Worm (Caenorhabditis elegans): ENCODE results near the gene nspa-2.

DNA sequence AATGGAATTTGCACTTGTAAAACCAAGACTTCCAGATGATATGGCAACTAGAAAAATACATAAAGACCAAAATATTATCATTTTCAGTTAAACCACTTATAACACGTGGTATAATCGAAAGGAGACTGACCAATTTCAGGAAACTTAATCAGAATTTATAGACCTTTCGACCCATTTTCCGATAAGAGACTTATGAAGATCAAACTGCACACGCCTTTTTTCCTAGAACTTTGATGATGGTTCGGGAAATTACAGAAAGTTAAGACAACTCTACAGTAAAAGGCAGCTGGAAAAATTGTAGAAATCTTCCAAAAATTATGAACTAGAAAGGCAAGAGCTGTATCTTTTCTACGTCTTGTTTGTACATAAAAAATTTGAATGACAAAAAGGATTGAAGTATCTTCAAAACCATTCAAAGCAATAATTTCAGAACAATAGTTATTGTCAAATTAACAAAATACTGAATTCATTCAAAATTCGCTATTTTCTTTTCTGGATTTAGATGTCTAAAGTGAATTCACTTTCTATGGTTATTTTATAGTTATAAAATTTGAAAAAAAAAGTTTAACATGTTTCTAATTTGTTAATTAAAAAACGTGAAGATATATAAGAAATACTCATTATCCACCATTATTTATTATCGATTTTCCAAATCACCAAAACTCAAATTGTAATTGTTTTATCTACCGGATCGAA is 2.6 kb downstream of the nspa-2 start, which contains the start of the genes mpst-2 and H12D21.5:
- TF ChIP-seq egl-27 (tag; optimal IDR thresholded peaks at IDR 0.05): no peak
- no peak for TF ChIP-seq snpc-4 (tag; optimal IDR thresholded peaks at IDR 0.05)
- TF ChIP-seq mbf-1 (tag; optimal IDR thresholded peaks at IDR 0.05): no peak
- TF ChIP-seq ama-1 (optimal IDR thresholded peaks at IDR 0.05): no peak
- no peak for TF ChIP-seq unc-55 (GFP tag; optimal IDR thresholded peaks at IDR 0.05)
- no peak for TF ChIP-seq nhr-11 (tag; optimal IDR thresholded peaks at IDR 0.05)
- TF ChIP-seq ztf-11 (tag; optimal IDR thresholded peaks at IDR 0.05): no peak
- TF ChIP-seq unc-62 (GFP tag; optimal IDR thresholded peaks at IDR 0.05): no peak
- TF ChIP-seq nhr-12 (tag; optimal IDR thresholded peaks at IDR 0.05): no peak
- TF ChIP-seq lin-39 (tag; optimal IDR thresholded peaks at IDR 0.05): no peak
- TF ChIP-seq alr-1 (tag; optimal IDR thresholded peaks at IDR 0.05): no peak
- TF ChIP-seq elt-3 (tag; optimal IDR thresholded peaks at IDR 0.05): no peak
